Worm (Caenorhabditis elegans): ENCODE results near the gene C08F11.10.

ce11 chrIV:13626469-13626868 lies 22.6 kb downstream of the C08F11.10 start, which contains the start of gene sru-21:
- TF ChIP-seq dpl-1 (GFP tag; optimal IDR thresholded peaks at IDR 0.05) (no peak), ZK185.1 (tag; optimal IDR thresholded peaks at IDR 0.05; ENCODE audit: poor library complexity, severe bottlenecking) (no peak), pbrm-1 (GFP tag; IDR thresholded peaks at IDR 0.05) (no peak), unc-130 (GFP tag; optimal IDR thresholded peaks at IDR 0.05) (no peak), egl-44 (GFP tag; IDR thresholded peaks at IDR 0.05) (no peak), hmg-1.2 (GFP tag; IDR thresholded peaks at IDR 0.05) (no peak), C06A6.2 (GFP tag; conservative IDR thresholded peaks at IDR 0.05) (no peak), sdz-38 (tag; optimal IDR thresholded peaks at IDR 0.05) (no peak), ceh-27 (GFP tag; optimal IDR thresholded peaks at IDR 0.05) (no peak), Y53G8AR.9 (GFP tag; conservative IDR thresholded peaks at IDR 0.05) (no peak)

Data from whole organism, young adult.